Fruit fly (Drosophila melanogaster) whole organism, embryonic: ENCODE data around the gene Gr93a.

Experiments used
- Blimp-1 ChIP-seq: fragments of 200-800 bp; sonication (Bioruptor generic); optimal IDR thresholded peaks from 3 replicates; lab custom pipeline; 2018; ENCODE audit warnings: missing biosample characterization, missing genetic modification characterization, mild to moderate bottlenecking, moderate library complexity, missing genetic modification reagents
- CG10462 ChIP-seq: fragments of 200-800 bp; sonication (Bioruptor generic); optimal IDR thresholded peaks from 2 replicates; lab custom pipeline; 2016; ENCODE audit warnings: missing biosample characterization, missing genetic modification characterization
- CG15696 ChIP-seq: fragments of 200-800 bp; sonication (Bioruptor generic); optimal IDR thresholded peaks from 2 replicates; lab custom pipeline; 2019; ENCODE audit warnings: missing biosample characterization, mild to moderate bottlenecking, missing genetic modification characterization, moderate library complexity
- CG17802 ChIP-seq: fragments of 200-800 bp; sonication (Bioruptor generic); optimal IDR thresholded peaks from 2 replicates; lab custom pipeline; 2018; ENCODE audit warnings: missing biosample characterization, mild to moderate bottlenecking, missing genetic modification characterization, moderate library complexity
- CG2202 ChIP-seq: fragments of 200-800 bp; sonication (Bioruptor generic); optimal IDR thresholded peaks from 2 replicates; lab custom pipeline; 2018; ENCODE audit warnings: missing biosample characterization, mild to moderate bottlenecking, missing genetic modification characterization
- CG2875 ChIP-seq: fragments of 200-800 bp; sonication (Bioruptor generic); optimal IDR thresholded peaks from 2 replicates; lab custom pipeline; 2017; ENCODE audit warnings: missing biosample characterization, mild to moderate bottlenecking, missing genetic modification characterization, missing genetic modification reagents
- CG30403 ChIP-seq: fragments of 200-800 bp; sonication (Bioruptor generic); optimal IDR thresholded peaks from 3 replicates; lab custom pipeline; 2016; ENCODE audit warnings: missing biosample characterization, missing genetic modification characterization
- CG31365 ChIP-seq: fragments of 200-800 bp; sonication (Bioruptor generic); optimal IDR thresholded peaks from 2 replicates; lab custom pipeline; 2018; ENCODE audit warnings: missing biosample characterization, mild to moderate bottlenecking, missing genetic modification characterization
- CG4282 ChIP-seq: fragments of 200-800 bp; sonication (Bioruptor generic); optimal IDR thresholded peaks from 2 replicates; lab custom pipeline; 2016; ENCODE audit warnings: missing biosample characterization, missing genetic modification characterization
- CG4360 ChIP-seq: fragments of 200-800 bp; sonication (Bioruptor generic); IDR thresholded peaks from 2 replicates; pipeline ENCODE4 v1.3.6; 2022; ENCODE audit warnings: missing biosample characterization, missing genetic modification characterization
- CG4854 ChIP-seq: fragments of 200-800 bp; sonication (Bioruptor generic); optimal IDR thresholded peaks from 2 replicates; lab custom pipeline; 2016; ENCODE audit warnings: missing biosample characterization, missing genetic modification characterization, inconsistent platforms
- CG5180 ChIP-seq: fragments of 200-800 bp; sonication (Bioruptor generic); optimal IDR thresholded peaks from 3 replicates; lab custom pipeline; 2017; ENCODE audit warnings: missing biosample characterization, missing genetic modification characterization, mild to moderate bottlenecking, moderate library complexity, missing genetic modification reagents
- CG6175 ChIP-seq: fragments of 200-800 bp; sonication (Bioruptor generic); IDR thresholded peaks from 3 replicates; pipeline ENCODE4 v1.3.6; 2022; ENCODE audit warnings: missing biosample characterization, missing genetic modification characterization
- CG6765 ChIP-seq: fragments of 200-800 bp; sonication (Bioruptor generic); optimal IDR thresholded peaks from 3 replicates; lab custom pipeline; 2017; ENCODE audit warnings: missing biosample characterization, mild to moderate bottlenecking, missing genetic modification characterization
- CG7745 ChIP-seq: fragments of 200-800 bp; sonication (Bioruptor generic); optimal IDR thresholded peaks from 2 replicates; lab custom pipeline; 2018; ENCODE audit warnings: missing biosample characterization, mild to moderate bottlenecking, missing genetic modification characterization, moderate library complexity
- CG7786 ChIP-seq: fragments of 200-800 bp; sonication (Bioruptor generic); optimal IDR thresholded peaks from 2 replicates; lab custom pipeline; 2016; ENCODE audit warnings: missing biosample characterization, missing genetic modification characterization
- CG7928 ChIP-seq: fragments of 200-800 bp; sonication (Bioruptor generic); optimal IDR thresholded peaks from 2 replicates; lab custom pipeline; 2017; ENCODE audit warnings: missing biosample characterization, mild to moderate bottlenecking, missing genetic modification characterization
- CG8290 ChIP-seq, 3 experiments: fragments of 200-800 bp; sonication (Bioruptor generic); optimal IDR thresholded peaks; 2 replicates each; lab custom pipeline; 2016 to 2019; ENCODE audit warnings: missing biosample characterization in 3 of 3, missing genetic modification characterization in 3 of 3, mild to moderate bottlenecking in 2 of 3, moderate library complexity in 1 of 3
- CHES-1-like ChIP-seq: fragments of 200-800 bp; sonication (Bioruptor generic); optimal IDR thresholded peaks from 2 replicates; lab custom pipeline; 2016; ENCODE audit warnings: missing biosample characterization, missing genetic modification characterization
- Dek ChIP-seq: fragments of 200-800 bp; sonication (Bioruptor generic); optimal IDR thresholded peaks from 3 replicates; lab custom pipeline; 2019; ENCODE audit warnings: missing biosample characterization, mild to moderate bottlenecking, missing genetic modification characterization, moderate library complexity
- Drgx ChIP-seq: fragments of 200-800 bp; sonication (Bioruptor generic); IDR thresholded peaks from 2 replicates; pipeline ENCODE4 v1.3.6; 2022; ENCODE audit warnings: missing biosample characterization, missing genetic modification characterization
- Ets65A ChIP-seq: fragments of 200-800 bp; sonication (Bioruptor generic); peaks from one replicate; lab custom pipeline; 2016; ENCODE audit warnings: missing biosample characterization, missing genetic modification characterization
- Sin3A ChIP-seq: fragments of >200 bp; optimal IDR thresholded peaks from 2 replicates; lab custom pipeline; 2018
- YL-1 ChIP-seq: fragments of 200-800 bp; sonication (Bioruptor generic); optimal IDR thresholded peaks from 3 replicates; lab custom pipeline; 2017; ENCODE audit warnings: missing biosample characterization, mild to moderate bottlenecking, missing genetic modification characterization
- ap ChIP-seq: fragments of 200-800 bp; sonication (Bioruptor generic); IDR thresholded peaks from 2 replicates; pipeline ENCODE4 v1.3.6; 2022; ENCODE audit warnings: missing biosample characterization, missing genetic modification characterization
- cg ChIP-seq: fragments of 200-800 bp; sonication (Bioruptor generic); optimal IDR thresholded peaks from 3 replicates; lab custom pipeline; 2019; ENCODE audit warnings: missing biosample characterization, mild to moderate bottlenecking, missing genetic modification characterization, moderate library complexity
- chm ChIP-seq: fragments of 200-800 bp; sonication (Bioruptor generic); IDR thresholded peaks from 2 replicates; pipeline ENCODE4 v1.3.6; 2022; ENCODE audit warnings: missing biosample characterization, missing genetic modification characterization
- ci ChIP-seq: fragments of 200-800 bp; sonication (Bioruptor generic); IDR thresholded peaks from 3 replicates; pipeline ENCODE4 v1.3.6; 2022; ENCODE audit warnings: missing biosample characterization, missing genetic modification characterization
- crp ChIP-seq, 2 experiments: fragments of 200-800 bp; sonication (Bioruptor generic); optimal IDR thresholded peaks; 2 replicates in 1 of 2; 3 replicates in 1 of 2; lab custom pipeline; 2017; ENCODE audit warnings: missing biosample characterization in 2 of 2, missing genetic modification characterization in 2 of 2, mild to moderate bottlenecking in 1 of 2, moderate library complexity in 1 of 2
- dm ChIP-seq: fragments of 200-800 bp; sonication (Bioruptor generic); optimal IDR thresholded peaks from 3 replicates; lab custom pipeline; 2016; ENCODE audit warnings: missing biosample characterization, missing genetic modification characterization
- ems ChIP-seq: fragments of 200-800 bp; sonication (Bioruptor generic); optimal IDR thresholded peaks from 3 replicates; lab custom pipeline; 2016; ENCODE audit warnings: missing biosample characterization, missing genetic modification characterization
- eve ChIP-seq, 2 experiments: fragments of >200 bp; optimal IDR thresholded peaks; 2 replicates each; lab custom pipeline; 2017; ENCODE audit warnings: missing biosample characterization in 2 of 2, missing genetic modification characterization in 2 of 2
- gce ChIP-seq: fragments of 200-800 bp; sonication (Bioruptor generic); IDR thresholded peaks from 3 replicates; pipeline ENCODE4 v1.3.6; 2022; ENCODE audit warnings: missing biosample characterization, missing genetic modification characterization
- inv ChIP-seq: fragments of 200-800 bp; sonication (Bioruptor generic); IDR thresholded peaks from 2 replicates; pipeline ENCODE4 v1.3.6; 2022; ENCODE audit warnings: missing biosample characterization, missing genetic modification characterization; ENCODE audit not compliant: partially characterized antibody
- lola ChIP-seq, 3 experiments: fragments of >200 bp in 2 of 3; fragments of 200-800 bp in 1 of 3; sonication (Bioruptor generic) in 1 of 3; optimal IDR thresholded peaks; 2 replicates each; lab custom pipeline; 2017 to 2019; ENCODE audit warnings: missing biosample characterization in 3 of 3, missing genetic modification characterization in 3 of 3, mild to moderate bottlenecking in 1 of 3, moderate library complexity in 1 of 3
- luna ChIP-seq: fragments of 200-800 bp; sonication (Bioruptor generic); optimal IDR thresholded peaks from 2 replicates; lab custom pipeline; 2016; ENCODE audit warnings: missing biosample characterization, missing genetic modification characterization
- odd ChIP-seq: fragments of 200-800 bp; sonication (Bioruptor generic); optimal IDR thresholded peaks from 2 replicates; lab custom pipeline; 2017; ENCODE audit warnings: missing biosample characterization, mild to moderate bottlenecking, missing genetic modification characterization
- sens ChIP-seq: fragments of 200-800 bp; sonication (Bioruptor generic); peaks from one replicate; lab custom pipeline; 2016; ENCODE audit warnings: missing biosample characterization, missing genetic modification characterization
- shn ChIP-seq: fragments of 200-800 bp; sonication (Bioruptor generic); optimal IDR thresholded peaks from 3 replicates; lab custom pipeline; 2016; ENCODE audit warnings: missing biosample characterization, missing genetic modification characterization
- sob ChIP-seq: fragments of 200-800 bp; sonication (Bioruptor generic); IDR thresholded peaks from 2 replicates; pipeline ENCODE4 v1.3.6; 2022; ENCODE audit warnings: missing biosample characterization, missing genetic modification characterization
- sqz ChIP-seq: fragments of 200-800 bp; sonication (Bioruptor generic); optimal IDR thresholded peaks from 3 replicates; lab custom pipeline; 2018; ENCODE audit warnings: missing biosample characterization, mild to moderate bottlenecking, missing genetic modification characterization
- tap ChIP-seq: fragments of 200-800 bp; optimal IDR thresholded peaks from 3 replicates; lab custom pipeline; 2019; ENCODE audit warnings: missing biosample characterization, mild to moderate bottlenecking, missing genetic modification characterization, moderate library complexity
- toy ChIP-seq: fragments of 200-800 bp; sonication (Bioruptor generic); IDR thresholded peaks from 2 replicates; pipeline ENCODE4 v1.3.6; 2022; ENCODE audit warnings: missing biosample characterization, missing genetic modification characterization
- unpg ChIP-seq: fragments of 200-800 bp; sonication (Bioruptor generic); optimal IDR thresholded peaks from 3 replicates; lab custom pipeline; 2018; ENCODE audit warnings: missing biosample characterization, mild to moderate bottlenecking, missing genetic modification characterization, moderate library complexity
- vfl ChIP-seq: fragments of 200-800 bp; sonication (Bioruptor generic); optimal IDR thresholded peaks from 2 replicates; lab custom pipeline; 2016; ENCODE audit warnings: missing biosample characterization, missing genetic modification characterization
- wek ChIP-seq: fragments of 200-800 bp; sonication (Bioruptor generic); optimal IDR thresholded peaks from 3 replicates; lab custom pipeline; 2018; ENCODE audit warnings: missing biosample characterization, mild to moderate bottlenecking, missing genetic modification characterization, moderate library complexity

Gr93a gene

DNA sequence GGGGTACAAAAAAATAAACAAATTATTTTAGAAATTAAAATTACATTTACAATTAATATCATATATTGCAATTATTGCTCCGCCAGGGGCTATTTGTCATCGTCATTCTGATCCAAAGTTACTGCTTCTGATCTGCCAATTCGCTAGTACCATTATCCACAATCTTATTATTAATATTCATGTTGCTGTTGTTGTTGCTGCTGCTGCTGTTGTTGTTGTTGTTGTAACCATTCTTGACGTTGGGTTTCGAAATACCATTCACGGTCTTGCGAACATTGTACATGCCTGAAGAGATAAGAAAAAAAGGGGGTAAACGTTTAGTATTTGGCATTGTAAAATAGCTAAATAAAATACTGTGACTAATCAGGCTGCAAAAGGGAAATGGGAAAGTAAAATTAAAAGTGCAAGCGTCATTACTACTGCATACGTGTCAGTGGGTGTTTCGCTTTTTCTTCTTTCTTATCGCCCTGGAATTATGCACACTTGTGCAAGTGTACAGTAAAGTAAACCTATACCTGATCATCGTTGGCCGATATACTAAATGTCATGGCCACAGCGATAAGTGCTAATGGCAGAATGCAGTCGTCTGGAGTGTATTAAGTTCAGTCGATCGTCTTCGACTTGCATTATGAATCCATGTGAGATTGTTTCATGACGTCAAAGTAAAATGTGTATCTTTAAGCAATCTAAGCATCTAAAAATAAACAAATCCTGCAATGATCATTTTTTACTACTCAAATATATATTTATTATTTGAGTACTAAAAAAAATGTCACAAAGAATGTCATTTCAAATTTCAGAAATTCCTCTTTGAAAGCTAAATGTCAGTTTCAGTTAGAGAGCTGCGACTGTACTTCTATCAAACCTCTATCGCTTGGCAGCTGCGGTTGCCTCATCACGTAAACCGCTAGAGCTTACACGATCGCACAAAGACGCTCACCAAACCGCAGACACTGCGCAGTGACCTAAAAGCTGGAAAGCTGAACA is 19.6 kb downstream of the Gr93a start:
- TF ChIP-seq sens (GFP tag; lab: Kevin White, UChicago) (peak; percentile 33), tap (tag; lab: Kevin White, UChicago) (no peak), ap (GFP tag; lab: Robert Waterston, UW) (0 out of 2 replicates have a peak, but pooled peaks have one; percentile 6), dm (no peak), wek (GFP tag; lab: Kevin White, UChicago) (no peak), crp (GFP tag; optimal IDR thresholded peaks at IDR 0.05; lab: Kevin White, UChicago) (no peak), CG7786 (GFP tag; lab: Kevin White, UChicago) (no peak), toy (GFP tag; lab: Robert Waterston, UW) (no peak), inv (GFP tag; lab: Robert Waterston, UW) (no peak), YL-1 (GFP tag; lab: Kevin White, UChicago) (no peak), eve (GFP tag; optimal IDR thresholded peaks at IDR 0.05; lab: Kevin White, UChicago) (peak in 1 of 2 experiments; percentile 19), luna (no peak), CHES-1-like (GFP tag; lab: Kevin White, UChicago) (no peak), vfl (GFP tag; lab: Kevin White, UChicago) (no peak), CG6765 (GFP tag; lab: Kevin White, UChicago) (no peak), chm (peak; percentile 30; the same call in 1 of the 2 replicates), CG2875 (GFP tag; lab: Kevin White, UChicago) (no peak), sob (GFP tag; lab: Robert Waterston, UW) (no peak), CG7928 (GFP tag; lab: Kevin White, UChicago) (no peak), Blimp-1 (GFP tag; lab: Kevin White, UChicago) (peak; percentile 3), sqz (GFP tag; lab: Kevin White, UChicago) (no peak), Ets65A (peak; percentile 71), gce (0 out of 3 replicates have a peak, but pooled peaks have one; percentile 19), ci (GFP tag; lab: Robert Waterston, UW) (peak; percentile 14; the same call in 1 of the 3 replicates), CG31365 (tag; lab: Kevin White, UChicago) (no peak), CG8290 (GFP tag; optimal IDR thresholded peaks at IDR 0.05; lab: Kevin White, UChicago) (no peak), CG8290 (tag; optimal IDR thresholded peaks at IDR 0.05; lab: Kevin White, UChicago) (peak in 1 of 2 experiments; percentile 21), CG4360 (peak; percentile 90)

DNA sequence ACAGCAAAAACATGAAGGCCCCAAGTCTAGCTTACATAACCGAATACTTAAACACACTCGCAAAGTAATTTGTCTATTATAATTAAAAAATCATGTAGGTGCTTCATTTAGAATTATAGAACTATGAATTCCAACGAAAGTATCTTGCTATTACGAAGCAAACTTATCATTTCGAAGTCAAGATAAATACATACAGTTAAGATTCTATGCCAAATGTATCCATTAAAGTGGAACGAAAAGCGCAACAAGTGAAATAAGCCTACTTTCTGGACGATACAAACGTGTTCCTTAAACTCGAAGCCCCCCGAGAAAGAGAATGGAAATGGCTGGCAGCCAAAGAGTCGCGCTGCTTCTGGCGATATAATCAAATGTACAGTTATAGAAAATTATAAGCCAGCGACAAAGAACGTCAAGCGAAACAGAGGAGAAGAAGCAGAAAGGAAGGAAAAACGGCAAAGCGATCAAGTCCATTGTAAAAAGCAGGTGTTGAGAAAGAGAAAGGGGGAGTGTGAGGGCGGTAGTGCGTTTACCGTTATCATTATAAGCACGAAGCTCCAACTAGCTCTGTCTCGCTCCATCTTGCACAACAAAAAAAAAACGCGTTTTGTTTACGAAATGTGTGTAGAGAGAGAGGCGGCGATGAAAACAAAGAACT is 20.4 kb downstream of the Gr93a start:
- TF ChIP-seq CHES-1-like (GFP tag; lab: Kevin White, UChicago): no peak
- no peak for TF ChIP-seq ems (GFP tag; lab: Kevin White, UChicago)
- TF ChIP-seq CG15696 (tag; lab: Kevin White, UChicago): no peak
- no peak for TF ChIP-seq CG4854 (GFP tag; lab: Kevin White, UChicago)
- no peak for TF ChIP-seq Drgx (GFP tag; lab: Robert Waterston, UW)
- no peak for TF ChIP-seq cg
- TF ChIP-seq CG17802: no peak
- TF ChIP-seq odd (GFP tag; lab: Kevin White, UChicago): no peak
- no peak for TF ChIP-seq CG10462 (GFP tag; lab: Kevin White, UChicago)
- no peak for TF ChIP-seq CG2202
- peak; percentile 19 for TF ChIP-seq unpg
- TF ChIP-seq CG30403 (GFP tag; lab: Kevin White, UChicago): peak; percentile 31
- no peak for TF ChIP-seq lola (GFP tag; optimal IDR thresholded peaks at IDR 0.05; lab: Kevin White, UChicago)
- no peak for TF ChIP-seq CG6175 (GFP tag; lab: Robert Waterston, UW)
- TF ChIP-seq ap (GFP tag; lab: Robert Waterston, UW): no peak
- TF ChIP-seq Dek: peak; percentile 32
- peak; percentile 2 for TF ChIP-seq shn (GFP tag; lab: Kevin White, UChicago)
- TF ChIP-seq Sin3A (lab: Kevin White, UChicago): no peak
- TF ChIP-seq CG5180 (GFP tag; lab: Kevin White, UChicago): no peak
- TF ChIP-seq CG4282: no peak
- TF ChIP-seq CG7745: no peak
- TF ChIP-seq luna: no peak
